Worm (Caenorhabditis elegans): Measurements from ENCODE around the gene F09G8.10.

F09G8.10 gene

DNA sequence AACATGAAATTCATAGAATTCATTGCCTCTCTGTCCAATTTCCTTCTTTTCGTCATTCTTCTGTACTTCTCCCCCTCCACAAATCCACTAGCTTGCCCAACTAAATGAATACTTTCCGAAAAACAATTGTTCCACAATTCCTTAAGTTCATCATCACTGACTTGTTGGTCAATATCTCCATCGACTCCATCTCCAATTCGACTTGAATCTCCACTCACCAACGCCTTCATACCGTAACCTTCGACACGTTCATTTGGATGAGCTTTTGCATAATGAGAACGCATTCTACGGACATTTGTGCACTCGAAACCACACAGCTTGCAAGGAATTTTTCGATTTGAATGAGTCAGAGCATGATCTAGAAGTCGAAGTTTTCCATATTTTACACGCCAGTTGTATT is 31.0 kb downstream of the F09G8.10 start:
- no peak for TF ChIP-seq ama-1 (optimal IDR thresholded peaks at IDR 0.05)
- no peak for TF ChIP-seq ztf-11 (tag; optimal IDR thresholded peaks at IDR 0.05)
- TF ChIP-seq aly-2 (tag; optimal IDR thresholded peaks at IDR 0.05), result no peak
- no peak for TF ChIP-seq unc-39 (tag; optimal IDR thresholded peaks at IDR 0.05)
- TF ChIP-seq Y55F3AM.14 (GFP tag; optimal IDR thresholded peaks at IDR 0.05), result no peak

DNA sequence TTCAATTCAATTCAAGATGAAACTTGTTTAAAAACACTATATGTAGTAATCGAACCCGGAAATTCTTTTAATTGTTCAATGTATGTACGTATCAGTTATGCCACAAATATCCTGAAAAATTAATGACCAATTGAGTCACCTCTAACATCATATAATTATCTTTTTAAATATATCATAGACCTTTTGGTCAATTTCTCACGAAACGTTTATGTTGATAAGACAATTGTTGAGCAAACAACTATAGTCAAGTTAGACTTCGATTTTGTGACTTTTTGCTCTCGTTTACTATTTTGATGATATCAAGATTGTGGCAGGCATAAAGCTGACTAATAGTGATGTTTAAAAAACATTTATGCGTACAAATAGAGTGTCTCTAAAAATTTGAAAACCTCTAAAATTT is 31.7 kb downstream of the F09G8.10 start:
- no peak for TF ChIP-seq zag-1 (tag; optimal IDR thresholded peaks at IDR 0.05)
- peak; percentile 93 for TF ChIP-seq fos-1 (tag; optimal IDR thresholded peaks at IDR 0.05)
- no peak for TF ChIP-seq gmeb-1 (tag; optimal IDR thresholded peaks at IDR 0.05)
- no peak for TF ChIP-seq aly-2 (tag; optimal IDR thresholded peaks at IDR 0.05)
- no peak for TF ChIP-seq nhr-129 (tag; optimal IDR thresholded peaks at IDR 0.05)
- TF ChIP-seq skn-1 (tag; optimal IDR thresholded peaks at IDR 0.05), result no peak
- TF ChIP-seq nhr-25 (tag; optimal IDR thresholded peaks at IDR 0.05), result no peak
- no peak for TF ChIP-seq ztf-11 (tag; optimal IDR thresholded peaks at IDR 0.05)

DNA sequence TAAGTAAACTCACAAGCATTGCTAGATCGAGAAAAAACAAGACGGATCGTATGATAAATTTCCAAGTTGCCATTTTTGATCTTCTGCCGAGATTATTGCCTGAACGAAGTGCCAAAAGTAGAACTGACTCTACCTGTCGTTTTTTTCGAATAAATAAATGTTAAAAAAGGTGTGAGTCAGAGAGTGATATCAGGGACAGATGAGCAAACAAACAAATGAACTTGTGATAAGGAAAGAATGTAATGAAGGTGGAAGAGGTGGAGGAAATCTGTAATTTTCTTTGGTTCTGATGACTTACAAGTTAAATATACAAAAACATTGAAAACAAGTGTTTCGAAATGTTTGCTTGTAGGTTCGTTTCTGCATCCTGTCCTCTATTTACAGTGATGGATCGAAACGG is 32.6 kb downstream of the F09G8.10 start, which contains the start of gene tsp-1:
Gene tsp-1, minus strand, starts transcription at position 99 of the 400 bp plus-strand sequence.
- no peak for TF ChIP-seq F13H6.1 (tag; optimal IDR thresholded peaks at IDR 0.05)
- TF ChIP-seq fos-1 (tag; optimal IDR thresholded peaks at IDR 0.05), result peak; percentile 69

DNA sequence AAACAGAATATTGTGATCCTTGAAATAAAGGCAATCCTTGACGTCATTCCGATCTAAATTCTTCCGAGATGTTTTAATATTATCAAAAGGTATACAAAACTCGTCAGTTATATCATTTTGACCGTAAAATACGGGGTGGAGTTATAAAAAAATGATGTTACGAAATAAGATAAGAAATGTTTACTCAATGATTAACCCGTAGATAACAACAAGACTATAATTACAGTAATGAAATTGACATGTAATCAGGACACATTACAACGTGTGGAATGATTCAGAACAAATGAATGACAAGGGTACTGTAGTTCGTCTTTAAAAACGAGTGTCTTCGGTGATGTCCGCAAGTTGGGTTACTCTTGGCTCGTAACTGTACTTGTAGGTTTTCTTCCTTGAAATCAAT is 34.1 kb downstream of the F09G8.10 start, which contains the start of gene tsp-2:
Gene tsp-2, minus strand, starts transcription at position 109 of the 400 bp plus-strand sequence.
- no peak for TF ChIP-seq peb-1 (tag; optimal IDR thresholded peaks at IDR 0.05)
- TF ChIP-seq lsy-2 (tag; optimal IDR thresholded peaks at IDR 0.05), result peak in 1 of 2 experiments; percentile 2
- TF ChIP-seq fos-1 (tag; optimal IDR thresholded peaks at IDR 0.05), result peak; percentile 93
- TF ChIP-seq gmeb-1 (tag; optimal IDR thresholded peaks at IDR 0.05), result peak; percentile 3
- TF ChIP-seq sem-4 (tag; optimal IDR thresholded peaks at IDR 0.05), result no peak
- TF ChIP-seq nhr-21 (tag; optimal IDR thresholded peaks at IDR 0.05), result no peak

DNA sequence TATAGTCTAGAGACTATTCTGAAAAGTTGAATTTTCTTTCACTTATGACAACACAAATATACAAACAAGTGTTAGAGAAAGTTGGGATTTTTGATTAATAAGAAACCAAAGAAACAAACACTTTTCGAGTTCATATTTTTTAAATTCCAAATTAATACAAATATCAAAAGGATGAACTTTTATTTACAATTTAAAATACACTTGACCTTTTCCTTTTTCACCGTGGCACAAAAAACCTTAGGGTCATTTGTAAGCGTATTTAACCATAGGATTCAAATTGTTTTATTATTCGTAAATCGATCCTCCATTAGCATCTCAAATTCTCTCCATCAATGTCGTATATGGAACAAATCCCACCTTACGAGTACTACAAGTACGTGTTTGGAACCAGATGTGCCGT is 36.1 kb downstream of the F09G8.10 start, which contains the start of gene C02F5.5:
Gene C02F5.5, plus strand, starts transcription at position 301 of the 400 bp plus-strand sequence.
- TF ChIP-seq ceh-82 (tag; optimal IDR thresholded peaks at IDR 0.05) (no peak), ceh-16 (tag; optimal IDR thresholded peaks at IDR 0.05) (no peak), elt-3 (tag; optimal IDR thresholded peaks at IDR 0.05) (no peak), egl-27 (tag; optimal IDR thresholded peaks at IDR 0.05) (no peak), nhr-129 (tag; optimal IDR thresholded peaks at IDR 0.05) (no peak), sem-4 (tag; optimal IDR thresholded peaks at IDR 0.05) (no peak), ztf-1 (GFP tag; conservative IDR thresholded peaks at IDR 0.05) (no peak), ama-1 (optimal IDR thresholded peaks at IDR 0.05) (no peak), mbf-1 (tag; optimal IDR thresholded peaks at IDR 0.05) (no peak), lsy-2 (tag; optimal IDR thresholded peaks at IDR 0.05) (no peak), ztf-4 (tag; optimal IDR thresholded peaks at IDR 0.05) (no peak), snpc-4 (tag; optimal IDR thresholded peaks at IDR 0.05) (no peak), nhr-23 (tag; optimal IDR thresholded peaks at IDR 0.05) (no peak)

DNA sequence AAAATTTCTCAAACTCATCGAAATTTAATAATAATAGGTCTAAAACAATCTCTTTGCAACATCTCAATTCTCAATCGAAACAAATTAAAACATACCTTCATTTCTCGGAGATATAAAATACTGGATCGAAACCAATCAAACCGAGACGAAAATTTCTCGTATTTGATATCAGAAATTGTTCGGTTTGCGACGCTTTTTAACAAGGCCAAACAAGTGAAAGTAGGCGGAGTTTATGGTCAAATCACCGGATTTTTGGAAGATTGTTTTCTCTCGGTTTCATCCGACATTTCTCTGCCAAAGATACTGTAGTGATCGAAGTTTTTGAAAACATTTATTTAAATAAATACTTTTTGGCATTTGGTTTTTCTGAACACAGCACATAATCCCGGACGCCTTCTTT is 36.6 kb downstream of the F09G8.10 start, which contains the start of gene C02F5.14:
Gene C02F5.14, minus strand, starts transcription at position 157 of the 400 bp plus-strand sequence.
- TF ChIP-seq nhr-6 (tag; optimal IDR thresholded peaks at IDR 0.05), result no peak
- TF ChIP-seq zag-1 (tag; optimal IDR thresholded peaks at IDR 0.05), result no peak
- no peak for TF ChIP-seq sem-4 (tag; optimal IDR thresholded peaks at IDR 0.05)
- no peak for TF ChIP-seq unc-39 (tag; optimal IDR thresholded peaks at IDR 0.05)
- TF ChIP-seq sma-9 (GFP tag; optimal IDR thresholded peaks at IDR 0.05), result no peak
- TF ChIP-seq sma-9 (tag; optimal IDR thresholded peaks at IDR 0.05), result no peak
- no peak for TF ChIP-seq ceh-82 (tag; optimal IDR thresholded peaks at IDR 0.05)
- TF ChIP-seq nhr-23 (tag; optimal IDR thresholded peaks at IDR 0.05), result no peak
- no peak for TF ChIP-seq nhr-77 (tag; optimal IDR thresholded peaks at IDR 0.05)
- no peak for TF ChIP-seq ZK546.5 (tag; optimal IDR thresholded peaks at IDR 0.05)
- no peak for TF ChIP-seq dmd-4 (tag; optimal IDR thresholded peaks at IDR 0.05)
- no peak for TF ChIP-seq mdl-1 (tag; optimal IDR thresholded peaks at IDR 0.05)
- no peak for TF ChIP-seq unc-55 (GFP tag; optimal IDR thresholded peaks at IDR 0.05)
- no peak for TF ChIP-seq lin-11 (tag; optimal IDR thresholded peaks at IDR 0.05)
- TF ChIP-seq mbf-1 (tag; optimal IDR thresholded peaks at IDR 0.05), result no peak
- TF ChIP-seq lin-13 (GFP tag; optimal IDR thresholded peaks at IDR 0.05), result no peak
- TF ChIP-seq peb-1 (tag; optimal IDR thresholded peaks at IDR 0.05), result no peak
- no peak for TF ChIP-seq fos-1 (tag; optimal IDR thresholded peaks at IDR 0.05)
- no peak for TF ChIP-seq F13H6.1 (tag; optimal IDR thresholded peaks at IDR 0.05)
- no peak for TF ChIP-seq R02D3.7 (tag; optimal IDR thresholded peaks at IDR 0.05)
- no peak for TF ChIP-seq crh-2 (tag; optimal IDR thresholded peaks at IDR 0.05)
